Fruit fly (Drosophila melanogaster) whole organism, prepupa: ENCODE measurements around the gene CG42780.
A peak's percentile ranks its signal among the peaks of the same experiment; 100 is the strongest.

Experiments
- Blimp-1 ChIP-seq: fragments of 200-800 bp; sonication (Bioruptor generic); optimal IDR thresholded peaks from 3 replicates; lab custom pipeline; 2017; ENCODE audit warnings: missing biosample characterization, missing genetic modification characterization, mild to moderate bottlenecking, moderate library complexity, missing genetic modification reagents
- CG10631 ChIP-seq: fragments of 200-800 bp; sonication (Bioruptor generic); optimal IDR thresholded peaks from 2 replicates; lab custom pipeline; 2016; ENCODE audit warnings: missing biosample characterization, missing genetic modification characterization
- CG10669 ChIP-seq: fragments of 200-800 bp; sonication (Bioruptor generic); optimal IDR thresholded peaks from 3 replicates; lab custom pipeline; 2018; ENCODE audit warnings: missing biosample characterization, mild to moderate bottlenecking, missing genetic modification characterization, moderate library complexity
- CG11294 ChIP-seq: fragments of 200-800 bp; sonication (Bioruptor generic); IDR thresholded peaks from 2 replicates; pipeline ENCODE4 v1.3.6; 2022; ENCODE audit warnings: missing biosample characterization, missing genetic modification characterization
- CG11762 ChIP-seq: fragments of 200-800 bp; sonication (Bioruptor generic); optimal IDR thresholded peaks from 3 replicates; lab custom pipeline; 2016; ENCODE audit warnings: missing biosample characterization, missing genetic modification characterization; ENCODE audit not compliant: insufficient read depth
- CG11902 ChIP-seq: fragments of 200-800 bp; sonication (Bioruptor generic); optimal IDR thresholded peaks from 3 replicates; lab custom pipeline; 2016; ENCODE audit warnings: missing biosample characterization, missing genetic modification characterization
- CG15336 ChIP-seq: fragments of 200-800 bp; sonication (Bioruptor generic); IDR thresholded peaks from 2 replicates; pipeline ENCODE4 v1.3.6; 2022; ENCODE audit warnings: missing biosample characterization, missing genetic modification characterization
- CG1621 ChIP-seq: fragments of 200-800 bp; sonication (Bioruptor generic); optimal IDR thresholded peaks from 3 replicates; lab custom pipeline; 2018; ENCODE audit warnings: missing biosample characterization, mild to moderate bottlenecking, missing genetic modification characterization
- CG3032 ChIP-seq: fragments of 200-800 bp; optimal IDR thresholded peaks from 2 replicates; lab custom pipeline; 2019; ENCODE audit warnings: missing biosample characterization, mild to moderate bottlenecking, missing genetic modification characterization, moderate library complexity
- CG31627 ChIP-seq: fragments of 200-800 bp; sonication (Bioruptor generic); optimal IDR thresholded peaks from 3 replicates; lab custom pipeline; 2016; ENCODE audit warnings: missing biosample characterization, missing genetic modification characterization
- CG32006 ChIP-seq: fragments of 200-800 bp; sonication (Bioruptor generic); optimal IDR thresholded peaks from 3 replicates; lab custom pipeline; 2017; ENCODE audit warnings: missing biosample characterization, mild to moderate bottlenecking, missing genetic modification characterization
- CG34406 ChIP-seq: fragments of 200-800 bp; sonication (Bioruptor generic); optimal IDR thresholded peaks from 3 replicates; lab custom pipeline; 2016; ENCODE audit warnings: missing biosample characterization, missing genetic modification characterization
- CG3919 ChIP-seq: fragments of 200-800 bp; sonication (Bioruptor generic); optimal IDR thresholded peaks from 3 replicates; lab custom pipeline; 2016; ENCODE audit warnings: missing biosample characterization, missing genetic modification characterization
- CG4318 ChIP-seq: fragments of 200-800 bp; sonication (Bioruptor generic); optimal IDR thresholded peaks from 3 replicates; lab custom pipeline; 2017; ENCODE audit warnings: missing biosample characterization, mild to moderate bottlenecking, missing genetic modification characterization
- CG6276 ChIP-seq: fragments of 200-800 bp; sonication (Bioruptor generic); optimal IDR thresholded peaks from 2 replicates; lab custom pipeline; 2017; ENCODE audit warnings: missing biosample characterization, mild to moderate bottlenecking, missing genetic modification characterization
- CG6792 ChIP-seq: fragments of 200-800 bp; sonication (Bioruptor generic); optimal IDR thresholded peaks from 3 replicates; lab custom pipeline; 2016; ENCODE audit warnings: missing biosample characterization, missing genetic modification characterization
- CG6808 ChIP-seq: fragments of 200-800 bp; sonication (Bioruptor generic); optimal IDR thresholded peaks from 3 replicates; lab custom pipeline; 2017; ENCODE audit warnings: missing biosample characterization, missing genetic modification characterization, mild to moderate bottlenecking, moderate library complexity, missing genetic modification reagents
- CG6854 ChIP-seq: fragments of 200-800 bp; sonication (Bioruptor generic); optimal IDR thresholded peaks from 2 replicates; lab custom pipeline; 2017; ENCODE audit warnings: missing biosample characterization, mild to moderate bottlenecking, missing genetic modification characterization
- CG8119 ChIP-seq: fragments of 200-800 bp; sonication (Bioruptor generic); IDR thresholded peaks from 3 replicates; pipeline ENCODE4 v1.3.6; 2022; ENCODE audit warnings: missing biosample characterization, missing genetic modification characterization
- CG8319 ChIP-seq: fragments of 200-800 bp; sonication (Bioruptor generic); optimal IDR thresholded peaks from 3 replicates; lab custom pipeline; 2016; ENCODE audit warnings: missing biosample characterization, missing genetic modification characterization
- Eip75B ChIP-seq: fragments of 200-800 bp; sonication (Bioruptor generic); optimal IDR thresholded peaks from 3 replicates; lab custom pipeline; 2016; ENCODE audit warnings: missing biosample characterization, missing genetic modification characterization
- Eip78C ChIP-seq: fragments of 200-800 bp; sonication (Bioruptor generic); peaks from one replicate; lab custom pipeline; 2016; ENCODE audit warnings: missing biosample characterization, missing genetic modification characterization
- Ets21C ChIP-seq: fragments of 200-800 bp; sonication (Bioruptor generic); optimal IDR thresholded peaks from 3 replicates; lab custom pipeline; 2016; ENCODE audit warnings: missing biosample characterization, missing genetic modification characterization
- Ets96B ChIP-seq: fragments of 200-800 bp; optimal IDR thresholded peaks from 2 replicates; lab custom pipeline; 2019; ENCODE audit warnings: missing biosample characterization, mild to moderate bottlenecking, missing genetic modification characterization, moderate library complexity
- Hr38 ChIP-seq: sonication (Bioruptor generic); optimal IDR thresholded peaks from 2 replicates; lab custom pipeline; 2016; ENCODE audit warnings: missing biosample characterization, missing genetic modification characterization
- Hr39 ChIP-seq: fragments of 200-800 bp; sonication (Bioruptor generic); optimal IDR thresholded peaks from 2 replicates; lab custom pipeline; 2016; ENCODE audit warnings: missing biosample characterization, missing genetic modification characterization
- Hr4 ChIP-seq: fragments of 200-800 bp; sonication (Bioruptor generic); optimal IDR thresholded peaks from 3 replicates; lab custom pipeline; 2016; ENCODE audit warnings: missing biosample characterization, missing genetic modification characterization
- Lpt ChIP-seq: fragments of 200-800 bp; sonication (Bioruptor generic); optimal IDR thresholded peaks from 3 replicates; lab custom pipeline; 2016; ENCODE audit warnings: missing biosample characterization, missing genetic modification characterization
- OdsH ChIP-seq: fragments of 200-800 bp; sonication (Bioruptor generic); optimal IDR thresholded peaks from 3 replicates; lab custom pipeline; 2016; ENCODE audit warnings: missing biosample characterization, missing genetic modification characterization
- Smox ChIP-seq: fragments of 200-800 bp; sonication (Bioruptor generic); optimal IDR thresholded peaks from 3 replicates; lab custom pipeline; 2016; ENCODE audit warnings: missing biosample characterization, missing genetic modification characterization
- Sox102F ChIP-seq: fragments of 200-800 bp; sonication (Bioruptor generic); optimal IDR thresholded peaks from 2 replicates; lab custom pipeline; 2016; ENCODE audit warnings: missing biosample characterization, mild to moderate bottlenecking, missing genetic modification characterization
- Sox14 ChIP-seq: fragments of 200-800 bp; sonication (Bioruptor generic); optimal IDR thresholded peaks from 3 replicates; lab custom pipeline; 2016; ENCODE audit warnings: missing biosample characterization, missing genetic modification characterization
- Sox15 ChIP-seq: fragments of 200-800 bp; sonication (Bioruptor generic); optimal IDR thresholded peaks from 3 replicates; lab custom pipeline; 2016; ENCODE audit warnings: missing biosample characterization, missing genetic modification characterization
- acj6 ChIP-seq: fragments of 200-800 bp; sonication (Bioruptor generic); optimal IDR thresholded peaks from 3 replicates; lab custom pipeline; 2016; ENCODE audit warnings: missing biosample characterization, missing genetic modification characterization
- cyc ChIP-seq: fragments of 200-800 bp; sonication (Bioruptor generic); optimal IDR thresholded peaks from 3 replicates; lab custom pipeline; 2016; ENCODE audit warnings: missing biosample characterization, missing genetic modification characterization
- dac ChIP-seq: fragments of 200-800 bp; sonication (Bioruptor generic); optimal IDR thresholded peaks from 2 replicates; lab custom pipeline; 2017; ENCODE audit warnings: missing biosample characterization, mild to moderate bottlenecking, missing genetic modification characterization
- dsx ChIP-seq: fragments of 200-800 bp; optimal IDR thresholded peaks from 3 replicates; lab custom pipeline; 2019; ENCODE audit warnings: missing biosample characterization, mild to moderate bottlenecking, missing genetic modification characterization, moderate library complexity; ENCODE audit not compliant: poor library complexity, severe bottlenecking
- eg ChIP-seq: fragments of 200-800 bp; sonication (Bioruptor generic); IDR thresholded peaks from 3 replicates; pipeline ENCODE4 v1.3.6; 2022; ENCODE audit warnings: missing biosample characterization, missing genetic modification characterization
- fkh ChIP-seq: fragments of 200-800 bp; sonication (Bioruptor generic); optimal IDR thresholded peaks from 3 replicates; lab custom pipeline; 2017; ENCODE audit warnings: missing biosample characterization, mild to moderate bottlenecking, missing genetic modification characterization, moderate library complexity
- lz ChIP-seq: fragments of 200-800 bp; sonication (Bioruptor generic); optimal IDR thresholded peaks from 3 replicates; lab custom pipeline; 2016; ENCODE audit warnings: missing biosample characterization, missing genetic modification characterization
- net ChIP-seq: fragments of 200-800 bp; sonication (Bioruptor generic); optimal IDR thresholded peaks from 3 replicates; lab custom pipeline; 2016; ENCODE audit warnings: missing biosample characterization, missing genetic modification characterization
- pdm3 ChIP-seq: fragments of 200-800 bp; sonication (Bioruptor generic); optimal IDR thresholded peaks from 3 replicates; lab custom pipeline; 2016; ENCODE audit warnings: missing biosample characterization, missing genetic modification characterization
- spab ChIP-seq: fragments of 200-800 bp; sonication (Bioruptor generic); optimal IDR thresholded peaks from 2 replicates; lab custom pipeline; 2017; ENCODE audit warnings: missing biosample characterization, mild to moderate bottlenecking, missing genetic modification characterization, missing genetic modification reagents
- ss ChIP-seq, 2 experiments: fragments of 200-800 bp; sonication (Bioruptor generic); optimal IDR thresholded peaks; 2 replicates in 1 of 2; 3 replicates in 1 of 2; lab custom pipeline; 2017 to 2018; ENCODE audit warnings: mild to moderate bottlenecking in 2 of 2, missing biosample characterization in 2 of 2, missing genetic modification characterization in 2 of 2, moderate library complexity in 1 of 2
- svp ChIP-seq: fragments of 200-800 bp; sonication (Bioruptor generic); peaks from one replicate; lab custom pipeline; 2016; ENCODE audit warnings: missing biosample characterization, missing genetic modification characterization
- vri ChIP-seq: fragments of 200-800 bp; sonication (Bioruptor generic); optimal IDR thresholded peaks from 3 replicates; lab custom pipeline; 2016; ENCODE audit warnings: missing biosample characterization, mild to moderate bottlenecking, missing genetic modification characterization

The CG42780 gene

dm6 chrX:7379569-7379968 lies 47.6 kb upstream of the CG42780 start (continued):
- peak; percentile 22 for TF ChIP-seq Hr39 (GFP tag; lab: Kevin White, UChicago)
- TF ChIP-seq CG31627: peak; percentile 34
- TF ChIP-seq CG1621: no peak
- peak; percentile 36 for TF ChIP-seq cyc (GFP tag; lab: Kevin White, UChicago)
- peak; percentile 37 for TF ChIP-seq Sox102F
- peak; percentile 10 for TF ChIP-seq CG34406
- TF ChIP-seq CG6276 (GFP tag; lab: Kevin White, UChicago): no peak
- TF ChIP-seq Eip78C (GFP tag; lab: Kevin White, UChicago): peak; percentile 74
- TF ChIP-seq CG6854 (GFP tag; lab: Kevin White, UChicago): no peak
- TF ChIP-seq svp (GFP tag; lab: Kevin White, UChicago): peak; percentile 60
- TF ChIP-seq vri (GFP tag; lab: Kevin White, UChicago): no peak

- no peak for TF ChIP-seq CG6792 (GFP tag; lab: Kevin White, UChicago)
- no peak for TF ChIP-seq pdm3 (GFP tag; lab: Kevin White, UChicago)
- no peak for TF ChIP-seq CG10631 (GFP tag; lab: Kevin White, UChicago)
- no peak for TF ChIP-seq spab (GFP tag; lab: Kevin White, UChicago)
- TF ChIP-seq dac (GFP tag; lab: Kevin White, UChicago): no peak
- TF ChIP-seq Hr4 (GFP tag; lab: Kevin White, UChicago): no peak
- no peak for TF ChIP-seq CG11294 (GFP tag; lab: Robert Waterston, UW)
- no peak for TF ChIP-seq CG8319 (GFP tag; lab: Kevin White, UChicago)
- no peak for TF ChIP-seq Ets96B (tag; lab: Kevin White, UChicago)
- TF ChIP-seq svp (GFP tag; lab: Kevin White, UChicago): no peak
- TF ChIP-seq lz (GFP tag; lab: Kevin White, UChicago): no peak
- TF ChIP-seq CG15336 (GFP tag; lab: Robert Waterston, UW): no peak
- TF ChIP-seq CG1621: no peak
Measured at dm6 chrX:7377840-7378239, 45.8 kb upstream of the CG42780 start, which contains the start of gene CheA7a. CheA7a (plus strand) TSS chrX:7378140.

- TF ChIP-seq Ets96B (tag; lab: Kevin White, UChicago) (peak; percentile 23), dac (GFP tag; lab: Kevin White, UChicago) (no peak), CG6854 (GFP tag; lab: Kevin White, UChicago) (no peak), eg (GFP tag; lab: Robert Waterston, UW) (no peak), pdm3 (GFP tag; lab: Kevin White, UChicago) (peak; percentile 5), CG11762 (GFP tag; lab: Kevin White, UChicago) (no peak), CG4318 (no peak), CG8119 (GFP tag; lab: Robert Waterston, UW) (no peak), Hr39 (GFP tag; lab: Kevin White, UChicago) (peak; percentile 10), CG6808 (GFP tag; lab: Kevin White, UChicago) (no peak), net (GFP tag; lab: Kevin White, UChicago) (no peak), ss (GFP tag; optimal IDR thresholded peaks at IDR 0.05; lab: Kevin White, UChicago) (peak in 1 of 2 experiments; percentile 3), vri (GFP tag; lab: Kevin White, UChicago) (no peak), cyc (GFP tag; lab: Kevin White, UChicago) (no peak), CG11294 (GFP tag; lab: Robert Waterston, UW) (no peak), acj6 (no peak), CG10669 (GFP tag; lab: Kevin White, UChicago) (no peak), Blimp-1 (no peak), CG1621 (no peak), OdsH (peak; percentile 13), Sox15 (GFP tag; lab: Kevin White, UChicago) (no peak), Lpt (GFP tag; lab: Kevin White, UChicago) (no peak), Ets21C (GFP tag; lab: Kevin White, UChicago) (no peak), Hr4 (GFP tag; lab: Kevin White, UChicago) (no peak), CG6276 (GFP tag; lab: Kevin White, UChicago) (no peak), CG10631 (GFP tag; lab: Kevin White, UChicago) (peak; percentile 23), Sox102F (no peak), CG11902 (GFP tag; lab: Kevin White, UChicago) (no peak), spab (GFP tag; lab: Kevin White, UChicago) (no peak), dsx (GFP tag; lab: Kevin White, UChicago) (no peak), Smox (peak; percentile 4), CG32006 (GFP tag; lab: Kevin White, UChicago) (no peak), CG3919 (GFP tag; lab: Kevin White, UChicago) (no peak), lz (GFP tag; lab: Kevin White, UChicago) (no peak), Eip75B (no peak), CG8319 (GFP tag; lab: Kevin White, UChicago) (no peak), Sox14 (GFP tag; lab: Kevin White, UChicago) (no peak), fkh (no peak), CG3032 (no peak), Hr38 (GFP tag; lab: Kevin White, UChicago) (no peak)
Measured at dm6 chrX:7372475-7372874, 40.5 kb upstream of the CG42780 start.
